Worm (Caenorhabditis elegans) whole organism, L1 larva: Measurements from ENCODE around the gene aat-8.
A peak's percentile ranks its signal among the peaks of the same experiment; 100 is the strongest.

Experiments
- C04F5.9 ChIP-seq: sonication (generic microtip); optimal IDR thresholded peaks from 2 replicates; lab custom pipeline; 2016; ENCODE audit warnings: missing genetic modification characterization, missing compliant biosample characterization
- C34B4.2 ChIP-seq: sonication (generic microtip); optimal IDR thresholded peaks from 2 replicates; lab custom pipeline; 2017; ENCODE audit warnings: mild to moderate bottlenecking, missing genetic modification characterization, missing compliant biosample characterization
- F16B12.6 ChIP-seq: fragments of 150-350 bp; optimal IDR thresholded peaks from 2 replicates; lab custom pipeline; 2014; ENCODE audit warnings: missing biosample characterization, missing genetic modification characterization
- Y116A8C.19 ChIP-seq: sonication (generic microtip); optimal IDR thresholded peaks from 2 replicates; lab custom pipeline; 2016; ENCODE audit warnings: missing compliant biosample characterization, missing genetic modification characterization, borderline replicate concordance
- alr-1 ChIP-seq: fragments of 200-800 bp; sonication (Bioruptor generic); optimal IDR thresholded peaks from 2 replicates; lab custom pipeline; 2018; ENCODE audit warnings: borderline replicate concordance, mild to moderate bottlenecking, missing genetic modification characterization, missing compliant biosample characterization
- ama-1 ChIP-seq: fragments of 150-350 bp; optimal IDR thresholded peaks from 2 replicates; lab custom pipeline; 2014
- ceh-82 ChIP-seq, 3 experiments: fragments of 150-350 bp in 1 of 3; sonication (generic microtip) in 2 of 3; optimal IDR thresholded peaks; 2 replicates each; lab custom pipeline; 2014 to 2017; ENCODE audit warnings: missing biosample characterization in 3 of 3, missing genetic modification characterization in 3 of 3
- ceh-88 ChIP-seq: fragments of 200-800 bp; sonication (Bioruptor generic); IDR thresholded peaks from 2 replicates; pipeline ENCODE4 v1.3.6; 2022; ENCODE audit warnings: missing genetic modification characterization, missing compliant biosample characterization
- ceh-90 ChIP-seq: sonication (generic microtip); optimal IDR thresholded peaks from 2 replicates; lab custom pipeline; 2016; ENCODE audit warnings: missing genetic modification characterization, missing compliant biosample characterization
- ces-1 ChIP-seq: fragments of 150-350 bp; optimal IDR thresholded peaks from 2 replicates; lab custom pipeline; 2014; ENCODE audit warnings: missing biosample characterization, missing genetic modification reagents, missing genetic modification characterization
- dpl-1 ChIP-seq, 3 experiments: fragments of 150-350 bp in 2 of 3; sonication (generic microtip) in 1 of 3; optimal IDR thresholded peaks; 2 replicates each; lab custom pipeline; 2014 to 2017; ENCODE audit warnings: missing biosample characterization in 3 of 3, missing genetic modification characterization in 3 of 3, missing genetic modification reagents in 3 of 3
- dsc-1 ChIP-seq: sonication (generic microtip); optimal IDR thresholded peaks from 2 replicates; lab custom pipeline; 2016; ENCODE audit warnings: mild to moderate bottlenecking, missing genetic modification characterization, missing compliant biosample characterization
- efl-3 ChIP-seq: fragments of 200-800 bp; sonication (Bioruptor generic); optimal IDR thresholded peaks from 2 replicates; lab custom pipeline; 2018; ENCODE audit warnings: mild to moderate bottlenecking, missing genetic modification characterization, missing compliant biosample characterization
- egl-13 ChIP-seq: sonication (generic microtip); optimal IDR thresholded peaks from 2 replicates; lab custom pipeline; 2016; ENCODE audit warnings: missing genotype, missing genetic modification reagents, missing genetic modification characterization, missing compliant biosample characterization
- egl-27 ChIP-seq, 2 experiments: fragments of 150-350 bp in 1 of 2; sonication (generic microtip); optimal IDR thresholded peaks; 3 replicates each; lab custom pipeline; 2017 to 2018; ENCODE audit warnings: missing biosample characterization in 2 of 2, missing genetic modification characterization in 2 of 2, missing genetic modification reagents in 2 of 2
- elt-2 ChIP-seq: sonication (generic microtip); optimal IDR thresholded peaks from 2 replicates; lab custom pipeline; 2016; ENCODE audit warnings: missing genetic modification characterization, mild to moderate bottlenecking, inconsistent platforms, missing compliant biosample characterization, missing genetic modification reagents
- ets-5 ChIP-seq: fragments of 200-800 bp; sonication (Bioruptor generic); IDR thresholded peaks from 2 replicates; pipeline ENCODE4 v1.3.6; 2022; ENCODE audit warnings: missing genetic modification characterization, missing compliant biosample characterization
- fkh-10 ChIP-seq: sonication (generic microtip); optimal IDR thresholded peaks from 2 replicates; lab custom pipeline; 2017; ENCODE audit warnings: missing biosample characterization, missing genetic modification reagents, missing genetic modification characterization
- fkh-4 ChIP-seq: sonication (generic microtip); optimal IDR thresholded peaks from 2 replicates; lab custom pipeline; 2016; ENCODE audit warnings: missing compliant biosample characterization, missing genetic modification characterization, borderline replicate concordance
- fkh-8 ChIP-seq: sonication (generic microtip); optimal IDR thresholded peaks from 2 replicates; lab custom pipeline; 2016; ENCODE audit warnings: mild to moderate bottlenecking, missing genetic modification characterization, missing compliant biosample characterization
- hlh-17 ChIP-seq: fragments of 200-800 bp; sonication (Bioruptor generic); optimal IDR thresholded peaks from 2 replicates; lab custom pipeline; 2018; ENCODE audit warnings: missing genetic modification characterization, mild to moderate bottlenecking, missing compliant biosample characterization, moderate library complexity, borderline replicate concordance
- hlh-4 ChIP-seq: sonication (generic microtip); optimal IDR thresholded peaks from 2 replicates; lab custom pipeline; 2016; ENCODE audit warnings: mild to moderate bottlenecking, missing genetic modification characterization, missing compliant biosample characterization
- isw-1 ChIP-seq: fragments of 200-800 bp; sonication (Bioruptor generic); IDR thresholded peaks from 2 replicates; pipeline ENCODE4 v1.3.6; 2022; ENCODE audit warnings: missing genetic modification characterization, missing compliant biosample characterization
- lin-13 ChIP-seq: fragments of 150-350 bp; optimal IDR thresholded peaks from 2 replicates; lab custom pipeline; 2014; ENCODE audit warnings: missing biosample characterization, missing genetic modification reagents, missing genetic modification characterization
- lin-14 ChIP-seq: fragments of 200-800 bp; sonication (Bioruptor generic); optimal IDR thresholded peaks from 2 replicates; lab custom pipeline; 2018; ENCODE audit warnings: mild to moderate bottlenecking, missing genetic modification characterization, moderate library complexity, missing compliant biosample characterization
- lin-35 ChIP-seq, 2 experiments: fragments of 150-350 bp; optimal IDR thresholded peaks; 2 replicates each; lab custom pipeline; 2014; ENCODE audit warnings: missing biosample characterization in 2 of 2, missing genetic modification characterization in 2 of 2, missing genetic modification reagents in 2 of 2
- lin-39 ChIP-seq: fragments of 150-350 bp; optimal IDR thresholded peaks from 2 replicates; lab custom pipeline; 2014; ENCODE audit warnings: missing biosample characterization, missing genetic modification reagents, missing genetic modification characterization
- lsy-2 ChIP-seq, 2 experiments: fragments of 150-350 bp; optimal IDR thresholded peaks; 2 replicates each; lab custom pipeline; 2014; ENCODE audit warnings: missing biosample characterization in 2 of 2, missing genetic modification characterization in 2 of 2
- mab-9 ChIP-seq: fragments of 200-800 bp; sonication (Bioruptor generic); IDR thresholded peaks from 2 replicates; pipeline ENCODE4 v1.3.6; 2022; ENCODE audit warnings: missing genetic modification reagents, missing genetic modification characterization, missing compliant biosample characterization
- mef-2 ChIP-seq: fragments of 150-350 bp; optimal IDR thresholded peaks from 2 replicates; lab custom pipeline; 2014; ENCODE audit warnings: missing biosample characterization, missing genetic modification characterization
- nhr-11 ChIP-seq: fragments of 150-350 bp; optimal IDR thresholded peaks from 2 replicates; lab custom pipeline; 2014; ENCODE audit warnings: missing biosample characterization, missing genetic modification characterization
- nhr-12 ChIP-seq: sonication (generic microtip); optimal IDR thresholded peaks from 2 replicates; lab custom pipeline; 2017; ENCODE audit warnings: missing biosample characterization, missing genetic modification characterization
- nhr-20 ChIP-seq: sonication (generic microtip); optimal IDR thresholded peaks from 2 replicates; lab custom pipeline; 2016; ENCODE audit warnings: mild to moderate bottlenecking, missing genetic modification characterization, missing compliant biosample characterization
- nhr-28 ChIP-seq: fragments of 150-350 bp; optimal IDR thresholded peaks from 2 replicates; lab custom pipeline; 2014; ENCODE audit warnings: missing biosample characterization, missing genetic modification characterization
- nhr-47 ChIP-seq: sonication (generic microtip); optimal IDR thresholded peaks from 2 replicates; lab custom pipeline; 2016; ENCODE audit warnings: mild to moderate bottlenecking, missing genetic modification characterization, moderate library complexity, missing compliant biosample characterization
- nhr-71 ChIP-seq: sonication (generic microtip); optimal IDR thresholded peaks from 2 replicates; lab custom pipeline; 2016; ENCODE audit warnings: mild to moderate bottlenecking, missing genetic modification characterization, moderate library complexity, missing compliant biosample characterization
- nhr-76 ChIP-seq: sonication (generic microtip); optimal IDR thresholded peaks from 2 replicates; lab custom pipeline; 2017; ENCODE audit warnings: missing biosample characterization, missing genetic modification characterization
- nhr-77 ChIP-seq: fragments of 150-350 bp; optimal IDR thresholded peaks from 2 replicates; lab custom pipeline; 2014; ENCODE audit warnings: missing biosample characterization, missing genetic modification characterization
- nhr-84 ChIP-seq: sonication (generic microtip); optimal IDR thresholded peaks from 2 replicates; lab custom pipeline; 2017; ENCODE audit warnings: missing biosample characterization, missing genetic modification characterization
- pag-3 ChIP-seq: sonication (generic microtip); optimal IDR thresholded peaks from 2 replicates; lab custom pipeline; 2017; ENCODE audit warnings: missing genetic modification characterization, mild to moderate bottlenecking, missing compliant biosample characterization, antibody characterized with exemption, borderline replicate concordance; ENCODE audit not compliant: insufficient read depth
- pqm-1 ChIP-seq: sonication (generic microtip); optimal IDR thresholded peaks from 3 replicates; lab custom pipeline; 2017; ENCODE audit warnings: missing biosample characterization, missing genetic modification characterization
- skn-1 ChIP-seq: fragments of 150-350 bp; optimal IDR thresholded peaks from 2 replicates; lab custom pipeline; 2014; ENCODE audit warnings: missing biosample characterization, missing genetic modification characterization
- snpc-4 ChIP-seq: fragments of 150-350 bp; optimal IDR thresholded peaks from 2 replicates; lab custom pipeline; 2014; ENCODE audit warnings: missing biosample characterization, missing genetic modification characterization
- snu-23 ChIP-seq: sonication (generic microtip); optimal IDR thresholded peaks from 2 replicates; lab custom pipeline; 2016; ENCODE audit warnings: missing genetic modification characterization, missing compliant biosample characterization
- sptf-1 ChIP-seq: fragments of 150-350 bp; optimal IDR thresholded peaks from 2 replicates; lab custom pipeline; 2014; ENCODE audit warnings: missing biosample characterization, missing genetic modification characterization
- sup-37 ChIP-seq: fragments of 200-800 bp; sonication (Bioruptor generic); optimal IDR thresholded peaks from 2 replicates; lab custom pipeline; 2018; ENCODE audit warnings: mild to moderate bottlenecking, missing genetic modification characterization, missing compliant biosample characterization
- swsn-7 ChIP-seq: sonication (generic microtip); optimal IDR thresholded peaks from 2 replicates; lab custom pipeline; 2016; ENCODE audit warnings: missing genetic modification characterization, missing compliant biosample characterization
- tbx-2 ChIP-seq: sonication (generic microtip); optimal IDR thresholded peaks from 2 replicates; lab custom pipeline; 2016; ENCODE audit warnings: missing genetic modification characterization, missing compliant biosample characterization
- unc-86 ChIP-seq: sonication (generic microtip); optimal IDR thresholded peaks from 2 replicates; lab custom pipeline; 2016; ENCODE audit warnings: missing genetic modification characterization, missing compliant biosample characterization
- unc-98 ChIP-seq: fragments of 200-800 bp; sonication (Bioruptor generic); IDR thresholded peaks from 2 replicates; pipeline ENCODE4 v1.3.6; 2022; ENCODE audit warnings: missing genetic modification characterization, missing compliant biosample characterization
- zag-1 ChIP-seq: fragments of 150-350 bp; optimal IDR thresholded peaks from 2 replicates; lab custom pipeline; 2014; ENCODE audit warnings: missing biosample characterization, missing genetic modification characterization
- zip-4 ChIP-seq: fragments of 200-800 bp; sonication (Bioruptor generic); optimal IDR thresholded peaks from 2 replicates; lab custom pipeline; 2018; ENCODE audit warnings: mild to moderate bottlenecking, missing genetic modification characterization, moderate library complexity, missing compliant biosample characterization
- ztf-11 ChIP-seq, 2 experiments: sonication (generic microtip); optimal IDR thresholded peaks; 2 replicates each; lab custom pipeline; 2016 to 2017; ENCODE audit warnings: missing genetic modification characterization in 2 of 2, missing biosample characterization in 1 of 2, missing compliant biosample characterization in 1 of 2
- ztf-4 ChIP-seq: fragments of 150-350 bp; optimal IDR thresholded peaks from 2 replicates; lab custom pipeline; 2014; ENCODE audit warnings: missing biosample characterization, missing genetic modification characterization

The aat-8 gene

ce11 chrIV:3824720-3825119 lies 40.1 kb downstream of the aat-8 start:
- TF ChIP-seq zag-1 (tag; lab: Kevin White, UChicago) (peak; percentile 2), egl-13 (tag; lab: Kevin White, UChicago) (no peak), fkh-10 (GFP tag; lab: Kevin White, UChicago) (no peak), ceh-88 (GFP tag; lab: Robert Waterston, UW) (no peak), lsy-2 (tag; optimal IDR thresholded peaks at IDR 0.05; lab: Kevin White, UChicago) (peak; percentile 10 to 20), ztf-11 (tag; optimal IDR thresholded peaks at IDR 0.05; lab: Kevin White, UChicago) (no peak), ama-1 (lab: Kevin White, UChicago) (no peak), nhr-11 (tag; lab: Kevin White, UChicago) (no peak), elt-2 (no peak), mef-2 (tag; lab: Kevin White, UChicago) (no peak), alr-1 (tag; lab: Kevin White, UChicago) (no peak), unc-98 (GFP tag; lab: Robert Waterston, UW) (no peak), nhr-28 (no peak), nhr-77 (tag; lab: Kevin White, UChicago) (no peak), nhr-20 (tag; lab: Kevin White, UChicago) (no peak), fkh-4 (tag; lab: Kevin White, UChicago) (no peak), nhr-12 (tag; lab: Kevin White, UChicago) (no peak), C34B4.2 (tag; lab: Kevin White, UChicago) (no peak), pag-3 (tag; lab: Kevin White, UChicago) (no peak), mab-9 (GFP tag; lab: Robert Waterston, UW) (no peak), lin-35 (GFP tag; optimal IDR thresholded peaks at IDR 0.05; lab: Kevin White, UChicago) (peak in 1 of 2 experiments; percentile 15), Y116A8C.19 (tag; lab: Kevin White, UChicago) (no peak), hlh-4 (tag; lab: Kevin White, UChicago) (no peak), nhr-47 (peak; percentile 33), snpc-4 (tag; lab: Kevin White, UChicago) (no peak), ceh-90 (tag; lab: Kevin White, UChicago) (no peak), lin-14 (GFP tag; lab: Kevin White, UChicago) (peak; percentile 73), ets-5 (GFP tag; lab: Robert Waterston, UW) (no peak), dpl-1 (GFP tag; optimal IDR thresholded peaks at IDR 0.05; lab: Kevin White, UChicago) (peak in 1 of 3 experiments; percentile 3), dsc-1 (tag; lab: Kevin White, UChicago) (peak; percentile 28), snu-23 (GFP tag; lab: Kevin White, UChicago) (peak; percentile 20), efl-3 (GFP tag; lab: Kevin White, UChicago) (no peak), lin-13 (no peak), egl-27 (tag; optimal IDR thresholded peaks at IDR 0.05; lab: Kevin White, UChicago) (no peak), nhr-71 (tag; lab: Kevin White, UChicago) (peak; percentile 40), unc-86 (tag; lab: Kevin White, UChicago) (no peak), fkh-8 (tag; lab: Kevin White, UChicago) (peak; percentile 26), nhr-76 (tag; lab: Kevin White, UChicago) (no peak), tbx-2 (peak; percentile 3), skn-1 (tag; lab: Kevin White, UChicago) (peak; percentile 17), ztf-4 (tag; lab: Kevin White, UChicago) (no peak), C04F5.9 (tag; lab: Kevin White, UChicago) (no peak), zip-4 (no peak), sptf-1 (no peak), sup-37 (no peak), F16B12.6 (no peak), isw-1 (GFP tag; lab: Robert Waterston, UW) (peak; percentile 15), pqm-1 (tag; lab: Kevin White, UChicago) (no peak), nhr-84 (tag; lab: Kevin White, UChicago) (no peak), swsn-7 (peak; percentile 21), ces-1 (GFP tag; lab: Kevin White, UChicago) (no peak), hlh-17 (no peak), lin-39 (tag; lab: Kevin White, UChicago) (no peak), ceh-82 (tag; optimal IDR thresholded peaks at IDR 0.05; lab: Kevin White, UChicago) (peak in 2 of 3 experiments; percentile 31 to 59)
